Fruit fly (Drosophila melanogaster) whole organism, prepupa: Measurements from ENCODE around the gene Cbl.
A peak's percentile ranks its signal among the peaks of the same experiment; 100 is the strongest.

ENCODE experiments used
- CG10631 ChIP-seq: fragments of 200-800 bp; sonication (Bioruptor generic); optimal IDR thresholded peaks from 2 replicates; lab custom pipeline; 2016; ENCODE audit warnings: missing biosample characterization, missing genetic modification characterization
- CG10669 ChIP-seq: fragments of 200-800 bp; sonication (Bioruptor generic); optimal IDR thresholded peaks from 3 replicates; lab custom pipeline; 2018; ENCODE audit warnings: missing biosample characterization, mild to moderate bottlenecking, missing genetic modification characterization, moderate library complexity
- CG11762 ChIP-seq: fragments of 200-800 bp; sonication (Bioruptor generic); optimal IDR thresholded peaks from 3 replicates; lab custom pipeline; 2016; ENCODE audit warnings: missing biosample characterization, missing genetic modification characterization; ENCODE audit not compliant: insufficient read depth
- CG11902 ChIP-seq: fragments of 200-800 bp; sonication (Bioruptor generic); optimal IDR thresholded peaks from 3 replicates; lab custom pipeline; 2016; ENCODE audit warnings: missing biosample characterization, missing genetic modification characterization
- CG15336 ChIP-seq: fragments of 200-800 bp; sonication (Bioruptor generic); IDR thresholded peaks from 2 replicates; pipeline ENCODE4 v1.3.6; 2022; ENCODE audit warnings: missing biosample characterization, missing genetic modification characterization
- CG1621 ChIP-seq: fragments of 200-800 bp; sonication (Bioruptor generic); optimal IDR thresholded peaks from 3 replicates; lab custom pipeline; 2018; ENCODE audit warnings: missing biosample characterization, mild to moderate bottlenecking, missing genetic modification characterization
- CG16779 ChIP-seq: fragments of 200-800 bp; sonication (Bioruptor generic); optimal IDR thresholded peaks from 3 replicates; lab custom pipeline; 2017; ENCODE audit warnings: missing biosample characterization, mild to moderate bottlenecking, missing genetic modification characterization
- CG3032 ChIP-seq: fragments of 200-800 bp; optimal IDR thresholded peaks from 2 replicates; lab custom pipeline; 2019; ENCODE audit warnings: missing biosample characterization, mild to moderate bottlenecking, missing genetic modification characterization, moderate library complexity
- CG34406 ChIP-seq: fragments of 200-800 bp; sonication (Bioruptor generic); optimal IDR thresholded peaks from 3 replicates; lab custom pipeline; 2016; ENCODE audit warnings: missing biosample characterization, missing genetic modification characterization
- CG4318 ChIP-seq: fragments of 200-800 bp; sonication (Bioruptor generic); optimal IDR thresholded peaks from 3 replicates; lab custom pipeline; 2017; ENCODE audit warnings: missing biosample characterization, mild to moderate bottlenecking, missing genetic modification characterization
- CG6163 ChIP-seq: fragments of 200-800 bp; sonication (Bioruptor generic); IDR thresholded peaks from 3 replicates; pipeline ENCODE4 v1.3.6; 2022; ENCODE audit warnings: missing biosample characterization, missing genetic modification characterization
- CG6276 ChIP-seq: fragments of 200-800 bp; sonication (Bioruptor generic); optimal IDR thresholded peaks from 2 replicates; lab custom pipeline; 2017; ENCODE audit warnings: missing biosample characterization, mild to moderate bottlenecking, missing genetic modification characterization
- CG6808 ChIP-seq: fragments of 200-800 bp; sonication (Bioruptor generic); optimal IDR thresholded peaks from 3 replicates; lab custom pipeline; 2017; ENCODE audit warnings: missing biosample characterization, missing genetic modification characterization, mild to moderate bottlenecking, moderate library complexity, missing genetic modification reagents
- CG6854 ChIP-seq: fragments of 200-800 bp; sonication (Bioruptor generic); optimal IDR thresholded peaks from 2 replicates; lab custom pipeline; 2017; ENCODE audit warnings: missing biosample characterization, mild to moderate bottlenecking, missing genetic modification characterization
- CG7368 ChIP-seq: fragments of 200-800 bp; sonication (Bioruptor generic); optimal IDR thresholded peaks from 3 replicates; lab custom pipeline; 2016; ENCODE audit warnings: missing biosample characterization, missing genetic modification characterization
- CG8632 ChIP-seq: fragments of 200-800 bp; sonication (Bioruptor generic); optimal IDR thresholded peaks from 3 replicates; lab custom pipeline; 2016; ENCODE audit warnings: missing biosample characterization, missing genetic modification characterization
- CG9139 ChIP-seq: fragments of 200-800 bp; sonication (Bioruptor generic); optimal IDR thresholded peaks from 3 replicates; lab custom pipeline; 2017; ENCODE audit warnings: missing biosample characterization, mild to moderate bottlenecking, missing genetic modification characterization
- Eip75B ChIP-seq: fragments of 200-800 bp; sonication (Bioruptor generic); optimal IDR thresholded peaks from 3 replicates; lab custom pipeline; 2016; ENCODE audit warnings: missing biosample characterization, missing genetic modification characterization
- Eip78C ChIP-seq: fragments of 200-800 bp; sonication (Bioruptor generic); peaks from one replicate; lab custom pipeline; 2016; ENCODE audit warnings: missing biosample characterization, missing genetic modification characterization
- Eip93F ChIP-seq: fragments of 200-800 bp; sonication (Bioruptor generic); optimal IDR thresholded peaks from 2 replicates; lab custom pipeline; 2016; ENCODE audit warnings: missing biosample characterization, mild to moderate bottlenecking, missing genetic modification characterization
- Ets21C ChIP-seq: fragments of 200-800 bp; sonication (Bioruptor generic); optimal IDR thresholded peaks from 3 replicates; lab custom pipeline; 2016; ENCODE audit warnings: missing biosample characterization, missing genetic modification characterization
- Gug ChIP-seq: fragments of 200-800 bp; sonication (Bioruptor generic); IDR thresholded peaks from 2 replicates; pipeline ENCODE4 v1.3.6; 2022; ENCODE audit warnings: missing biosample characterization, missing genetic modification characterization
- Hr38 ChIP-seq: sonication (Bioruptor generic); optimal IDR thresholded peaks from 2 replicates; lab custom pipeline; 2016; ENCODE audit warnings: missing biosample characterization, missing genetic modification characterization
- Hr39 ChIP-seq: fragments of 200-800 bp; sonication (Bioruptor generic); optimal IDR thresholded peaks from 2 replicates; lab custom pipeline; 2016; ENCODE audit warnings: missing biosample characterization, missing genetic modification characterization
- Hr4 ChIP-seq: fragments of 200-800 bp; sonication (Bioruptor generic); optimal IDR thresholded peaks from 3 replicates; lab custom pipeline; 2016; ENCODE audit warnings: missing biosample characterization, missing genetic modification characterization
- Lpt ChIP-seq: fragments of 200-800 bp; sonication (Bioruptor generic); optimal IDR thresholded peaks from 3 replicates; lab custom pipeline; 2016; ENCODE audit warnings: missing biosample characterization, missing genetic modification characterization
- Met ChIP-seq: fragments of 200-800 bp; sonication (Bioruptor generic); optimal IDR thresholded peaks from 3 replicates; lab custom pipeline; 2016; ENCODE audit warnings: missing biosample characterization, missing genetic modification characterization
- OdsH ChIP-seq: fragments of 200-800 bp; sonication (Bioruptor generic); optimal IDR thresholded peaks from 3 replicates; lab custom pipeline; 2016; ENCODE audit warnings: missing biosample characterization, missing genetic modification characterization
- Sox102F ChIP-seq: fragments of 200-800 bp; sonication (Bioruptor generic); optimal IDR thresholded peaks from 2 replicates; lab custom pipeline; 2016; ENCODE audit warnings: missing biosample characterization, mild to moderate bottlenecking, missing genetic modification characterization
- eg ChIP-seq: fragments of 200-800 bp; sonication (Bioruptor generic); IDR thresholded peaks from 3 replicates; pipeline ENCODE4 v1.3.6; 2022; ENCODE audit warnings: missing biosample characterization, missing genetic modification characterization
- esn ChIP-seq: fragments of 200-800 bp; sonication (Bioruptor generic); optimal IDR thresholded peaks from 2 replicates; lab custom pipeline; 2016; ENCODE audit warnings: missing biosample characterization, mild to moderate bottlenecking, missing genetic modification characterization, moderate library complexity
- fkh ChIP-seq: fragments of 200-800 bp; sonication (Bioruptor generic); optimal IDR thresholded peaks from 3 replicates; lab custom pipeline; 2017; ENCODE audit warnings: missing biosample characterization, mild to moderate bottlenecking, missing genetic modification characterization, moderate library complexity
- lz ChIP-seq: fragments of 200-800 bp; sonication (Bioruptor generic); optimal IDR thresholded peaks from 3 replicates; lab custom pipeline; 2016; ENCODE audit warnings: missing biosample characterization, missing genetic modification characterization
- net ChIP-seq: fragments of 200-800 bp; sonication (Bioruptor generic); optimal IDR thresholded peaks from 3 replicates; lab custom pipeline; 2016; ENCODE audit warnings: missing biosample characterization, missing genetic modification characterization
- pdm3 ChIP-seq: fragments of 200-800 bp; sonication (Bioruptor generic); optimal IDR thresholded peaks from 3 replicates; lab custom pipeline; 2016; ENCODE audit warnings: missing biosample characterization, missing genetic modification characterization
- ss ChIP-seq, 2 experiments: fragments of 200-800 bp; sonication (Bioruptor generic); optimal IDR thresholded peaks; 2 replicates in 1 of 2; 3 replicates in 1 of 2; lab custom pipeline; 2017 to 2018; ENCODE audit warnings: mild to moderate bottlenecking in 2 of 2, missing biosample characterization in 2 of 2, missing genetic modification characterization in 2 of 2, moderate library complexity in 1 of 2
- svp ChIP-seq: fragments of 200-800 bp; sonication (Bioruptor generic); peaks from one replicate; lab custom pipeline; 2016; ENCODE audit warnings: missing biosample characterization, missing genetic modification characterization
- vri ChIP-seq: fragments of 200-800 bp; sonication (Bioruptor generic); optimal IDR thresholded peaks from 3 replicates; lab custom pipeline; 2016; ENCODE audit warnings: missing biosample characterization, mild to moderate bottlenecking, missing genetic modification characterization

Gene Cbl

dm6 chr3L:8423156-8423555 is 1.6 kb upstream of the Cbl start (continued):
- TF ChIP-seq net (GFP tag; lab: Kevin White, UChicago), result peak; percentile 34
- TF ChIP-seq svp (GFP tag; lab: Kevin White, UChicago), result no peak
- no peak for TF ChIP-seq CG6276 (GFP tag; lab: Kevin White, UChicago)
- TF ChIP-seq Sox102F (GFP tag; lab: Kevin White, UChicago), result no peak
- no peak for TF ChIP-seq Hr38 (GFP tag; lab: Kevin White, UChicago)
- TF ChIP-seq CG6854 (GFP tag; lab: Kevin White, UChicago), result no peak
- no peak for TF ChIP-seq Lpt (GFP tag; lab: Kevin White, UChicago)
- no peak for TF ChIP-seq lz
- no peak for TF ChIP-seq CG1621 (tag; lab: Kevin White, UChicago)
- no peak for TF ChIP-seq esn (GFP tag; lab: Kevin White, UChicago)
- peak; percentile 85 for TF ChIP-seq CG4318 (GFP tag; lab: Kevin White, UChicago)
- no peak for TF ChIP-seq Eip75B (GFP tag; lab: Kevin White, UChicago)
- peak; percentile 2 for TF ChIP-seq CG8632 (GFP tag; lab: Kevin White, UChicago)
- TF ChIP-seq CG7368 (GFP tag; lab: Kevin White, UChicago), result no peak
- TF ChIP-seq Ets21C (GFP tag; lab: Kevin White, UChicago), result no peak
- no peak for TF ChIP-seq CG9139

- TF ChIP-seq pdm3 (GFP tag; lab: Kevin White, UChicago), result no peak
Measured at dm6 chr3L:8437583-8437982, 12.8 kb downstream of the Cbl start.

dm6 chr3L:8440079-8440478 is 15.3 kb downstream of the Cbl start:
- TF ChIP-seq ss (GFP tag; optimal IDR thresholded peaks at IDR 0.05; lab: Kevin White, UChicago), result no peak
- no peak for TF ChIP-seq Met (GFP tag; lab: Kevin White, UChicago)
- TF ChIP-seq CG34406 (GFP tag; lab: Kevin White, UChicago), result no peak
- no peak for TF ChIP-seq Gug (GFP tag; lab: Robert Waterston, UW)
- TF ChIP-seq svp (GFP tag; lab: Kevin White, UChicago), result no peak
- no peak for TF ChIP-seq fkh
- peak; percentile 3 for TF ChIP-seq CG3032 (tag; lab: Kevin White, UChicago)
- peak; percentile 20 for TF ChIP-seq CG10631
- no peak for TF ChIP-seq CG16779 (tag; lab: Kevin White, UChicago)
- no peak for TF ChIP-seq net (GFP tag; lab: Kevin White, UChicago)
- TF ChIP-seq Ets21C (GFP tag; lab: Kevin White, UChicago), result no peak
- TF ChIP-seq CG15336 (GFP tag; lab: Robert Waterston, UW), result peak; percentile 56
- TF ChIP-seq CG9139, result no peak
- TF ChIP-seq CG10669 (GFP tag; lab: Kevin White, UChicago), result no peak
- TF ChIP-seq Eip93F (GFP tag; lab: Kevin White, UChicago), result no peak
- no peak for TF ChIP-seq pdm3 (GFP tag; lab: Kevin White, UChicago)
- no peak for TF ChIP-seq CG11762 (GFP tag; lab: Kevin White, UChicago)
- TF ChIP-seq Eip78C (GFP tag; lab: Kevin White, UChicago), result peak; percentile 65
- no peak for TF ChIP-seq CG6163
- TF ChIP-seq CG11902 (GFP tag; lab: Kevin White, UChicago), result no peak
- no peak for TF ChIP-seq OdsH (GFP tag; lab: Kevin White, UChicago)
- no peak for TF ChIP-seq CG6808 (GFP tag; lab: Kevin White, UChicago)
- TF ChIP-seq vri (GFP tag; lab: Kevin White, UChicago), result no peak
- TF ChIP-seq Hr39, result no peak
- no peak for TF ChIP-seq eg
- TF ChIP-seq Hr4 (GFP tag; lab: Kevin White, UChicago), result peak; percentile 56
